Worm (Caenorhabditis elegans) whole organism, L3 larva: Measurements from ENCODE around the gene F26A1.3.

Source experiments
- ceh-16 ChIP-seq: sonication (generic microtip); optimal IDR thresholded peaks from 2 replicates; lab custom pipeline; 2017; ENCODE audit warnings: missing biosample characterization, missing genetic modification characterization
- ceh-28 ChIP-seq: fragments of 150-350 bp; optimal IDR thresholded peaks from 2 replicates; lab custom pipeline; 2014; ENCODE audit warnings: missing biosample characterization, missing genetic modification reagents, missing genetic modification characterization
- daf-12 ChIP-seq: fragments of 150-350 bp; optimal IDR thresholded peaks from 2 replicates; lab custom pipeline; 2014; ENCODE audit warnings: missing biosample characterization, missing genetic modification reagents, missing genetic modification characterization
- lsy-12 ChIP-seq: sonication (generic microtip); optimal IDR thresholded peaks from 2 replicates; lab custom pipeline; 2016; ENCODE audit warnings: mild to moderate bottlenecking, missing genetic modification characterization, missing compliant biosample characterization
- nfya-1 ChIP-seq: sonication (generic microtip); optimal IDR thresholded peaks from 2 replicates; lab custom pipeline; 2017; ENCODE audit warnings: missing genetic modification characterization, mild to moderate bottlenecking, missing compliant biosample characterization, antibody characterized with exemption, moderate library complexity; ENCODE audit not compliant: insufficient read depth
- nhr-23 ChIP-seq: fragments of 150-350 bp; optimal IDR thresholded peaks from 2 replicates; lab custom pipeline; 2014; ENCODE audit warnings: missing biosample characterization, missing genetic modification reagents, missing genetic modification characterization
- nhr-28 ChIP-seq: fragments of 150-350 bp; optimal IDR thresholded peaks from 2 replicates; lab custom pipeline; 2014; ENCODE audit warnings: missing biosample characterization, missing genetic modification characterization
- nhr-76 ChIP-seq: fragments of 150-350 bp; sonication (generic microtip); optimal IDR thresholded peaks from 5 replicates; lab custom pipeline; 2014; ENCODE audit warnings: missing biosample characterization, missing genetic modification characterization
- nhr-77 ChIP-seq: fragments of 150-350 bp; optimal IDR thresholded peaks from 2 replicates; lab custom pipeline; 2014; ENCODE audit warnings: missing biosample characterization, missing genetic modification characterization
- pha-4 ChIP-seq: fragments of 150-350 bp; optimal IDR thresholded peaks from 2 replicates; lab custom pipeline; 2014; ENCODE audit warnings: missing biosample characterization, missing genetic modification reagents, missing genetic modification characterization
- snpc-4 ChIP-seq: fragments of 150-350 bp; optimal IDR thresholded peaks from 2 replicates; lab custom pipeline; 2014; ENCODE audit warnings: missing biosample characterization, missing genetic modification characterization
- unc-62 ChIP-seq: fragments of 150-350 bp; sonication (generic microtip); optimal IDR thresholded peaks from 4 replicates; lab custom pipeline; 2014; ENCODE audit warnings: missing biosample characterization, missing genetic modification reagents, missing genetic modification characterization
- ztf-4 ChIP-seq: fragments of 150-350 bp; optimal IDR thresholded peaks from 2 replicates; lab custom pipeline; 2014; ENCODE audit warnings: missing biosample characterization, missing genetic modification characterization

ce11 chrIII:4802707-4803106, 24.0 kb upstream of the F26A1.3 start, which contains the start of gene metl-5:
- no peak for TF ChIP-seq lsy-12 (tag; lab: Kevin White, UChicago)
- TF ChIP-seq nhr-76, result no peak
- TF ChIP-seq daf-12 (tag; lab: Kevin White, UChicago), result no peak
- no peak for TF ChIP-seq nhr-77 (tag; lab: Kevin White, UChicago)
- TF ChIP-seq unc-62 (GFP tag; lab: Kevin White, UChicago), result no peak
- TF ChIP-seq ceh-16 (tag; lab: Kevin White, UChicago), result no peak
- no peak for TF ChIP-seq ztf-4 (tag; lab: Kevin White, UChicago)
- TF ChIP-seq ceh-28 (tag; lab: Kevin White, UChicago), result no peak
- TF ChIP-seq nfya-1 (tag; lab: Kevin White, UChicago), result no peak
- TF ChIP-seq nhr-28 (tag; lab: Kevin White, UChicago), result no peak
- TF ChIP-seq pha-4 (tag; lab: Kevin White, UChicago), result no peak
- no peak for TF ChIP-seq snpc-4
- no peak for TF ChIP-seq nhr-23 (tag; lab: Kevin White, UChicago)
